7 fruit fly cellular contexts compared by ENCODE assay signal in the genomic region with DNA sequence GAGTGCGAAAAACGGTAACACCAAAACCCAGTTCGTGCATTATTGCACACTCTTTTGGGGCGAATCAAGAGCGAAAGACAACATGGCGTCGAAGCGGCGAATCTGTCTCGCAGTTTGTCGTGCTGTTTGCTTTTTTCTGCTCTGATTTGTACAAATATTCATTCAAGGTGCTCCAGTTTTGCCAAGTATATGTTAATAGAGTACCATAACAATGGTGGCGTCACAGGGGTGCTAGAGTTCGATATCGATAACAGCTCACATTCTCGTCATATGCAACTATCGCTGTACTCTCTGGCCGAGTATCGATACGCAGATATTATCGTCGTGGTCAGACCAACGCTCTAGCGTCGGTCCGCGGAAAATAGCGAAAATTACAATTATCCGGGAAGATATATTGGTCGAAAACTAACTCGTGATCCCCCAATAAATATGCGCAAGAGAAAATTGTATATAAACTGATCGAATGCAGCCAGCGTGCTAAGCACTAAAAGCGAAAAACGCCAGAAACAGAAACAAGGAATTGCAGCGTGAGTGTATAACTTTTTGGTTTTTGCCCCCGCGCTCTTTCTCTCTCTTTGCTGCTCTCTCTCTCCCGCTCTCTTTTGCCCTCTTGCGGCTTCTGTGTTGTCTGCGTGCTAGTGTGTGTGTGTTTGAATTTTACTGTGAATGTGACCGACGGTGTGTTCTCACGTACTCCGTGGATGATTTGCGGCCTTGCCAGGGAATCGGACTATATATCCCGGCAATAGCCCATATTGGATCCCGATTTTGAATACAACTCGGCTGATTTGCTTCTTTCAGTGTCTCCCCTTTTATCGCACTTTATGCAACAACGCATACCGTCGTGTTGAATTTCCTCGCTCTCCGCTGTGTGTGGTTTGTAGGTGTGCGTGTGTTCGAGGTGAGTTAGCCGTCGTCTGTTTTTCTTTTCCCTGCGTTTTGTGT.
A peak's percentile ranks its signal among the peaks of the same experiment; 100 is the strongest.
TF ChIP-seq lines count a peak whose summit lies in the region.

Gene flfl (plus strand): TSS at position 298 of the 945 bp plus-strand sequence.

- TF ChIP-seq CTCF in whole organism, embryonic (GFP tag; optimal IDR thresholded peaks at IDR 0.05; lab: Kevin White, UChicago), result peak; percentile 22

TF ChIP-seq in Kc167, 6 proteins besides CTCF, POLR2A, EP300 and RAD21:
- TF ChIP-seq ttk (optimal IDR thresholded peaks at IDR 0.05; lab: Kevin White, UChicago) (no peak), insv (optimal IDR thresholded peaks at IDR 0.05; lab: Kevin White, UChicago) (no peak), h (optimal IDR thresholded peaks at IDR 0.05; lab: Kevin White, UChicago) (no peak), Sin3A (optimal IDR thresholded peaks at IDR 0.05; lab: Kevin White, UChicago) (no peak), psq (optimal IDR thresholded peaks at IDR 0.05; lab: Kevin White, UChicago) (peak; percentile 32)
TF ChIP-seq in Kc167: peak in this region for 1.

TF ChIP-seq in whole organism, 6 proteins besides CTCF, POLR2A, EP300 and RAD21:
- TF ChIP-seq EcR (GFP tag; optimal IDR thresholded peaks at IDR 0.05; lab: Kevin White, UChicago), result no peak
- TF ChIP-seq Dll (optimal IDR thresholded peaks at IDR 0.05; lab: Kevin White, UChicago), result peak; percentile 94
- TF ChIP-seq CG8478 (optimal IDR thresholded peaks at IDR 0.05; lab: Kevin White, UChicago), result peak; percentile 7

TF ChIP-seq in whole organism, adult, 20 proteins besides CTCF, POLR2A, EP300 and RAD21 (continues in another document):
- TF ChIP-seq CG12768 (GFP tag; optimal IDR thresholded peaks at IDR 0.05; lab: Kevin White, UChicago) (peak; percentile 39), kay (GFP tag; lab: Kevin White, UChicago; ENCODE audit: borderline replicate concordance) (no peak), Clk (GFP tag; optimal IDR thresholded peaks at IDR 0.05; lab: Kevin White, UChicago) (peak; percentile 5), Mnt (GFP tag; optimal IDR thresholded peaks at IDR 0.05; lab: Kevin White, UChicago) (no peak), bab1 (GFP tag; optimal IDR thresholded peaks at IDR 0.05; lab: Kevin White, UChicago) (peak; percentile 41), Crg-1 (GFP tag; optimal IDR thresholded peaks at IDR 0.05; lab: Kevin White, UChicago) (peak; percentile 58), CG11617 (GFP tag; optimal IDR thresholded peaks at IDR 0.05; lab: Kevin White, UChicago) (peak; percentile 34), CG7045 (GFP tag; optimal IDR thresholded peaks at IDR 0.05; lab: Kevin White, UChicago) (no peak), pad (GFP tag; optimal IDR thresholded peaks at IDR 0.05; lab: Kevin White, UChicago) (peak; percentile 30), ovo (GFP tag; optimal IDR thresholded peaks at IDR 0.05; lab: Kevin White, UChicago) (peak; percentile 65), tj (GFP tag; optimal IDR thresholded peaks at IDR 0.05; lab: Kevin White, UChicago) (peak; percentile 16), CG14711 (tag; optimal IDR thresholded peaks at IDR 0.05; lab: Kevin White, UChicago) (no peak), CG5204 (GFP tag; optimal IDR thresholded peaks at IDR 0.05; lab: Kevin White, UChicago) (peak; percentile 56), CG33017 (tag; optimal IDR thresholded peaks at IDR 0.05; lab: Kevin White, UChicago) (peak; percentile 14)

TF ChIP-seq in whole organism, embryonic, 481 proteins besides CTCF, POLR2A, EP300 and RAD21 (continues in another document):
- no peak for TF ChIP-seq sisA (GFP tag; IDR thresholded peaks at IDR 0.05; lab: Robert Waterston, UW)
- TF ChIP-seq Gsc (GFP tag; IDR thresholded peaks at IDR 0.05; lab: Robert Waterston, UW), result no peak
- no peak for TF ChIP-seq zfh1 (GFP tag; IDR thresholded peaks at IDR 0.05; lab: Robert Waterston, UW)
- TF ChIP-seq NC2α (GFP tag; optimal IDR thresholded peaks at IDR 0.05; lab: Kevin White, UChicago), result no peak
- TF ChIP-seq CG12391 (tag; optimal IDR thresholded peaks at IDR 0.05; lab: Kevin White, UChicago), result peak; percentile 15
- no peak for TF ChIP-seq CG2875 (GFP tag; optimal IDR thresholded peaks at IDR 0.05; lab: Kevin White, UChicago)
- TF ChIP-seq Trl (optimal IDR thresholded peaks at IDR 0.05; lab: Kevin White, UChicago), result peak; percentile 100
- peak; percentile 61 for TF ChIP-seq Trl (GFP tag; optimal IDR thresholded peaks at IDR 0.05; lab: Kevin White, UChicago)
- no peak for TF ChIP-seq Antp (GFP tag; optimal IDR thresholded peaks at IDR 0.05; lab: Kevin White, UChicago)
- TF ChIP-seq CG33213 (GFP tag; optimal IDR thresholded peaks at IDR 0.05; lab: Kevin White, UChicago), result peak; percentile 18
- TF ChIP-seq CG5245 (GFP tag; optimal IDR thresholded peaks at IDR 0.05; lab: Kevin White, UChicago), result no peak
- peak; percentile 32 for TF ChIP-seq CG1792 (GFP tag; optimal IDR thresholded peaks at IDR 0.05; lab: Kevin White, UChicago)
- TF ChIP-seq Ravus (GFP tag; IDR thresholded peaks at IDR 0.05; lab: Robert Waterston, UW), result no peak
- TF ChIP-seq sima (GFP tag; optimal IDR thresholded peaks at IDR 0.05; lab: Kevin White, UChicago), result no peak
- no peak for TF ChIP-seq zen (tag; optimal IDR thresholded peaks at IDR 0.05; lab: Kevin White, UChicago)

TF ChIP-seq in whole organism, prepupa, 60 proteins besides CTCF, POLR2A, EP300 and RAD21 (continues in another document):
- TF ChIP-seq lz (GFP tag; optimal IDR thresholded peaks at IDR 0.05; lab: Kevin White, UChicago) (peak; percentile 20), CG6808 (GFP tag; optimal IDR thresholded peaks at IDR 0.05; lab: Kevin White, UChicago) (peak; percentile 36), Sox102F (GFP tag; optimal IDR thresholded peaks at IDR 0.05; lab: Kevin White, UChicago) (peak; percentile 1), CG8632 (GFP tag; optimal IDR thresholded peaks at IDR 0.05; lab: Kevin White, UChicago) (no peak), CG16779 (tag; optimal IDR thresholded peaks at IDR 0.05; lab: Kevin White, UChicago) (peak; percentile 34), Smox (GFP tag; optimal IDR thresholded peaks at IDR 0.05; lab: Kevin White, UChicago) (peak; percentile 9), CG3919 (GFP tag; optimal IDR thresholded peaks at IDR 0.05; lab: Kevin White, UChicago) (peak; percentile 29), vri (GFP tag; optimal IDR thresholded peaks at IDR 0.05; lab: Kevin White, UChicago) (peak; percentile 22), CG10669 (GFP tag; optimal IDR thresholded peaks at IDR 0.05; lab: Kevin White, UChicago) (no peak), Hr4 (GFP tag; optimal IDR thresholded peaks at IDR 0.05; lab: Kevin White, UChicago) (no peak), Ets96B (tag; optimal IDR thresholded peaks at IDR 0.05; lab: Kevin White, UChicago) (no peak), svp (GFP tag; lab: Kevin White, UChicago) (peak; percentile 76), net (GFP tag; optimal IDR thresholded peaks at IDR 0.05; lab: Kevin White, UChicago) (peak; percentile 15), Sox14 (GFP tag; optimal IDR thresholded peaks at IDR 0.05; lab: Kevin White, UChicago) (peak; percentile 40), Eip75B (GFP tag; optimal IDR thresholded peaks at IDR 0.05; lab: Kevin White, UChicago) (no peak), topi (GFP tag; optimal IDR thresholded peaks at IDR 0.05; lab: Kevin White, UChicago) (peak; percentile 9)

TF ChIP-seq in whole organism, pupa, 21 proteins besides CTCF, POLR2A, EP300 and RAD21:
- TF ChIP-seq CG10348 (GFP tag; IDR thresholded peaks at IDR 0.05; lab: Robert Waterston, UW), result no peak
- TF ChIP-seq CG9948 (tag; optimal IDR thresholded peaks at IDR 0.05; lab: Kevin White, UChicago), result no peak
- no peak for TF ChIP-seq CG17806 (tag; optimal IDR thresholded peaks at IDR 0.05; lab: Kevin White, UChicago)
- no peak for TF ChIP-seq CG12605 (GFP tag; IDR thresholded peaks at IDR 0.05; lab: Robert Waterston, UW)
- TF ChIP-seq CG32121 (GFP tag; IDR thresholded peaks at IDR 0.05; lab: Robert Waterston, UW), result no peak
- TF ChIP-seq gl (tag; optimal IDR thresholded peaks at IDR 0.05; lab: Kevin White, UChicago), result peak; percentile 19
- TF ChIP-seq fd96Ca (GFP tag; IDR thresholded peaks at IDR 0.05; lab: Robert Waterston, UW), result no peak
- no peak for TF ChIP-seq Ets98B (GFP tag; IDR thresholded peaks at IDR 0.05; lab: Robert Waterston, UW)
- TF ChIP-seq CG8159 (tag; optimal IDR thresholded peaks at IDR 0.05; lab: Kevin White, UChicago), result peak; percentile 13
- TF ChIP-seq CG34367 (tag; optimal IDR thresholded peaks at IDR 0.05; lab: Kevin White, UChicago), result no peak
- no peak for TF ChIP-seq D1 (tag; optimal IDR thresholded peaks at IDR 0.05; lab: Kevin White, UChicago)
- no peak for TF ChIP-seq CG14655 (GFP tag; optimal IDR thresholded peaks at IDR 0.05; lab: Kevin White, UChicago)
- TF ChIP-seq CG13204 (GFP tag; optimal IDR thresholded peaks at IDR 0.05; lab: Kevin White, UChicago), result no peak
- TF ChIP-seq EcR (GFP tag; optimal IDR thresholded peaks at IDR 0.05; lab: Kevin White, UChicago), result peak; percentile 34
TF ChIP-seq in whole organism, pupa: peak in this region for 3.

TF ChIP-seq in whole organism, wandering third instar larva, 38 proteins besides CTCF, POLR2A, EP300 and RAD21 (continues in another document):
- TF ChIP-seq h (GFP tag; optimal IDR thresholded peaks at IDR 0.05; lab: Kevin White, UChicago) (no peak), fru (GFP tag; optimal IDR thresholded peaks at IDR 0.05; lab: Kevin White, UChicago) (no peak), jim (GFP tag; optimal IDR thresholded peaks at IDR 0.05; lab: Kevin White, UChicago) (no peak), woc (GFP tag; optimal IDR thresholded peaks at IDR 0.05; lab: Kevin White, UChicago) (no peak), GATAd (GFP tag; optimal IDR thresholded peaks at IDR 0.05; lab: Kevin White, UChicago) (no peak), dl (GFP tag; optimal IDR thresholded peaks at IDR 0.05; lab: Kevin White, UChicago; ENCODE audit: insufficient read depth in 1 of 2, partially characterized antibody in 2 of 2) (peak; percentile 77 to 95), Mio (GFP tag; optimal IDR thresholded peaks at IDR 0.05; lab: Kevin White, UChicago) (no peak), HLH106 (tag; optimal IDR thresholded peaks at IDR 0.05; lab: Kevin White, UChicago) (peak; percentile 26), N (GFP tag; optimal IDR thresholded peaks at IDR 0.05; lab: Kevin White, UChicago) (peak; percentile 34), tai (GFP tag; optimal IDR thresholded peaks at IDR 0.05; lab: Kevin White, UChicago) (no peak), Myc (optimal IDR thresholded peaks at IDR 0.05; lab: Kevin White, UChicago) (peak; percentile 46), psq (GFP tag; optimal IDR thresholded peaks at IDR 0.05; lab: Kevin White, UChicago) (no peak), brk (GFP tag; optimal IDR thresholded peaks at IDR 0.05; lab: Kevin White, UChicago) (no peak), Vsx2 (GFP tag; optimal IDR thresholded peaks at IDR 0.05; lab: Kevin White, UChicago; ENCODE audit: partially characterized antibody) (peak; percentile 88), br (GFP tag; optimal IDR thresholded peaks at IDR 0.05; lab: Kevin White, UChicago) (no peak), OdsH (GFP tag; optimal IDR thresholded peaks at IDR 0.05; lab: Kevin White, UChicago) (no peak), foxo (GFP tag; optimal IDR thresholded peaks at IDR 0.05; lab: Kevin White, UChicago) (peak; percentile 1), sv (GFP tag; optimal IDR thresholded peaks at IDR 0.05; lab: Kevin White, UChicago) (no peak), Dif (GFP tag; optimal IDR thresholded peaks at IDR 0.05; lab: Kevin White, UChicago; ENCODE audit: partially characterized antibody) (peak; percentile 97), sage (GFP tag; optimal IDR thresholded peaks at IDR 0.05; lab: Kevin White, UChicago) (no peak), dmrt93B (GFP tag; optimal IDR thresholded peaks at IDR 0.05; lab: Kevin White, UChicago) (no peak)
